Worm (Caenorhabditis elegans): ENCODE measurements around the gene str-115.

str-115 gene

ce11 chrV:11223698-11224097 lies 45.2 kb upstream of the str-115 start:
- TF ChIP-seq gei-17 (GFP tag; optimal IDR thresholded peaks at IDR 0.05) (no peak), ztf-25 (GFP tag; IDR thresholded peaks at IDR 0.05) (no peak), F23B12.7 (tag; optimal IDR thresholded peaks at IDR 0.05; ENCODE audit: insufficient read depth) (no peak), ztf-3 (GFP tag; optimal IDR thresholded peaks at IDR 0.05) (no peak), lin-54 (GFP tag; optimal IDR thresholded peaks at IDR 0.05) (no peak), snpc-3.4 (tag; optimal IDR thresholded peaks at IDR 0.05) (no peak), snpc-4 (GFP tag; optimal IDR thresholded peaks at IDR 0.05) (no peak), snpc-4 (tag; optimal IDR thresholded peaks at IDR 0.05) (no peak), cebp-1 (GFP tag; IDR thresholded peaks at IDR 0.05) (no peak), cebp-1 (tag; optimal IDR thresholded peaks at IDR 0.05) (no peak), Y53F4B.3 (GFP tag; IDR thresholded peaks at IDR 0.05) (no peak), D2030.7 (GFP tag; IDR thresholded peaks at IDR 0.05) (no peak), ztf-6 (GFP tag; IDR thresholded peaks at IDR 0.05) (no peak), bed-1 (GFP tag; IDR thresholded peaks at IDR 0.05) (no peak), dpl-1 (GFP tag; optimal IDR thresholded peaks at IDR 0.05) (no peak), unc-62 (GFP tag; optimal IDR thresholded peaks at IDR 0.05) (no peak), sdz-38 (tag; optimal IDR thresholded peaks at IDR 0.05) (no peak), B0035.1 (tag; optimal IDR thresholded peaks at IDR 0.05) (no peak), dox-1 (GFP tag; IDR thresholded peaks at IDR 0.05) (no peak), ceh-40 (GFP tag; IDR thresholded peaks at IDR 0.05) (no peak), madf-6 (GFP tag; IDR thresholded peaks at IDR 0.05) (no peak)

DNA sequence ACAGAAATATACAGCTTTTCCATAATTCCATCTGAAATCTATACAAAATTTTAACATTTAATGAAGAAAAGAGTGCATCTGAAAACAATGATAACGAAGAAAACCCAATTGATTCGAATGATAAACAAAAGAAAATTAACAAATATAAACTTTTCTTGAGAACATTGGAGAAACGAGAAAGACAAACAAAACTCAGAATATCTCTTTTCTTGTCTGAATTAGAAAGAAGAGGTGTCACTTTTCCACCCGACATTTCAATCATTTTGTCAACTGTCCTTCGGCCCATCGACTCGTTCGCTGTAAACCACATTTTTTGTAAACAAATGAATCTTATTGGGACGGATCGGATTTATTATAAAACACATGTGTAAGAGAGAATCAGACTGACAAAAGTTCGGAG lies 42.9 kb upstream of the str-115 start, which contains the start of gene bgal-1:
TSS of gene bgal-1 (minus strand) at position 38 of the 400 bp plus-strand sequence.
- no peak for TF ChIP-seq nhr-179 (tag; optimal IDR thresholded peaks at IDR 0.05)
- no peak for TF ChIP-seq sptf-2 (GFP tag; optimal IDR thresholded peaks at IDR 0.05)
- TF ChIP-seq bed-2 (GFP tag; IDR thresholded peaks at IDR 0.05): no peak
- TF ChIP-seq ccch-3 (GFP tag; optimal IDR thresholded peaks at IDR 0.05): no peak
- TF ChIP-seq lin-35 (GFP tag; optimal IDR thresholded peaks at IDR 0.05): peak in 1 of 3 experiments; percentile 37
- TF ChIP-seq somi-1 (GFP tag; optimal IDR thresholded peaks at IDR 0.05): peak; percentile 8
- TF ChIP-seq T07F8.4 (tag; optimal IDR thresholded peaks at IDR 0.05): no peak
- TF ChIP-seq snpc-4 (GFP tag; optimal IDR thresholded peaks at IDR 0.05): no peak
- peak in 2 of 4 experiments; percentile 32 to 39 for TF ChIP-seq snpc-4 (tag; optimal IDR thresholded peaks at IDR 0.05)
- no peak for TF ChIP-seq tbx-9 (tag; optimal IDR thresholded peaks at IDR 0.05; ENCODE audit: borderline replicate concordance)
- TF ChIP-seq Y67H2A.10 (GFP tag; conservative IDR thresholded peaks at IDR 0.05): no peak
- no peak for TF ChIP-seq zfh-2 (GFP tag; conservative IDR thresholded peaks at IDR 0.05)
- TF ChIP-seq B0261.1 (tag; optimal IDR thresholded peaks at IDR 0.05): no peak
- TF ChIP-seq akir-1 (GFP tag; optimal IDR thresholded peaks at IDR 0.05): no peak
- peak; percentile 22 for TF ChIP-seq ama-1 (optimal IDR thresholded peaks at IDR 0.05)
- peak in 1 of 2 experiments; percentile 15 for TF ChIP-seq ama-1 (GFP tag; optimal IDR thresholded peaks at IDR 0.05)
- no peak for TF ChIP-seq cebp-2 (GFP tag; IDR thresholded peaks at IDR 0.05)
- no peak for TF ChIP-seq F33H1.4 (GFP tag; IDR thresholded peaks at IDR 0.05)
- TF ChIP-seq ekl-4 (GFP tag; IDR thresholded peaks at IDR 0.05): 0 out of 2 replicates have a peak, but pooled peaks have one; percentile 18
- TF ChIP-seq rcor-1 (GFP tag; IDR thresholded peaks at IDR 0.05): no peak
- no peak for TF ChIP-seq nhr-90 (tag; optimal IDR thresholded peaks at IDR 0.05)
- TF ChIP-seq mel-28 (tag; optimal IDR thresholded peaks at IDR 0.05; ENCODE audit: borderline replicate concordance): no peak
- TF ChIP-seq hsf-1 (GFP tag; IDR thresholded peaks at IDR 0.05): no peak
- no peak for TF ChIP-seq hrde-1 (tag; optimal IDR thresholded peaks at IDR 0.05; ENCODE audit: borderline replicate concordance)
- no peak for TF ChIP-seq F49E8.2 (tag; optimal IDR thresholded peaks at IDR 0.05; ENCODE audit: insufficient read depth)
- no peak for TF ChIP-seq nfyb-1 (GFP tag; IDR thresholded peaks at IDR 0.05)
- TF ChIP-seq ztf-25 (GFP tag; IDR thresholded peaks at IDR 0.05): no peak
- TF ChIP-seq madf-6 (GFP tag; IDR thresholded peaks at IDR 0.05): no peak; the same call in 1 of the 2 replicates
- TF ChIP-seq egl-44 (GFP tag; IDR thresholded peaks at IDR 0.05): no peak
- TF ChIP-seq nhr-120 (GFP tag; IDR thresholded peaks at IDR 0.05): no peak
- TF ChIP-seq T26A5.8 (tag; optimal IDR thresholded peaks at IDR 0.05): no peak
- no peak for TF ChIP-seq fkh-3 (tag; optimal IDR thresholded peaks at IDR 0.05)

Data from whole organism, young adult.